Fruit fly (Drosophila melanogaster) whole organism, wandering third instar larva: ENCODE results near the gene Ir31a.

Source experiments
- CG32264 ChIP-seq: fragments of 200-800 bp; sonication (Bioruptor generic); optimal IDR thresholded peaks from 2 replicates; lab custom pipeline; 2016; ENCODE audit warnings: missing biosample characterization, missing genetic modification characterization
- Dif ChIP-seq: fragments of 200-275, 200-300 bp; sonication (Bioruptor generic); optimal IDR thresholded peaks from 2 replicates; lab custom pipeline; 2018; ENCODE audit warnings: missing biosample characterization, missing genetic modification characterization; ENCODE audit not compliant: partially characterized antibody
- GATAd ChIP-seq: sonication (Bioruptor generic); optimal IDR thresholded peaks from 2 replicates; lab custom pipeline; 2016; ENCODE audit warnings: missing biosample characterization, missing genetic modification characterization
- HLH106 ChIP-seq: fragments of 200-800 bp; optimal IDR thresholded peaks from 3 replicates; lab custom pipeline; 2019; ENCODE audit warnings: missing biosample characterization, mild to moderate bottlenecking, missing genetic modification characterization, moderate library complexity
- Hnf4 ChIP-seq: fragments of 200-800 bp; sonication (Bioruptor generic); optimal IDR thresholded peaks from 2 replicates; lab custom pipeline; 2016; ENCODE audit warnings: missing biosample characterization, mild to moderate bottlenecking, missing genetic modification characterization
- Jra ChIP-seq: sonication (Bioruptor generic); optimal IDR thresholded peaks from 2 replicates; lab custom pipeline; 2016; ENCODE audit warnings: missing biosample characterization, missing genetic modification characterization
- Myc ChIP-seq: fragments of >200 bp; optimal IDR thresholded peaks from 2 replicates; lab custom pipeline; 2017
- N ChIP-seq: fragments of >200 bp; optimal IDR thresholded peaks from 2 replicates; lab custom pipeline; 2018; ENCODE audit warnings: missing biosample characterization, missing external identifiers, missing genetic modification characterization
- OdsH ChIP-seq: fragments of 200-800 bp; sonication (Bioruptor generic); optimal IDR thresholded peaks from 2 replicates; lab custom pipeline; 2016; ENCODE audit warnings: missing biosample characterization, mild to moderate bottlenecking, missing genetic modification characterization
- Sp1 ChIP-seq: fragments of 200-800 bp; sonication (Bioruptor generic); optimal IDR thresholded peaks from 3 replicates; lab custom pipeline; 2019; ENCODE audit warnings: missing biosample characterization, mild to moderate bottlenecking, missing genetic modification characterization, moderate library complexity
- Vsx2 ChIP-seq: fragments of 200-300, 225-300 bp; sonication (Bioruptor generic); optimal IDR thresholded peaks from 2 replicates; lab custom pipeline; 2018; ENCODE audit warnings: missing biosample characterization, missing genetic modification characterization; ENCODE audit not compliant: partially characterized antibody
- brk ChIP-seq: fragments of 200-800 bp; sonication (Bioruptor generic); optimal IDR thresholded peaks from 2 replicates; lab custom pipeline; 2016; ENCODE audit warnings: missing biosample characterization, mild to moderate bottlenecking, missing genetic modification characterization
- dl ChIP-seq, 2 experiments: fragments of 175-275, 200-275 bp in 1 of 2; fragments of 200-275 bp in 1 of 2; sonication (Bioruptor generic); optimal IDR thresholded peaks; lab custom pipeline; 2018; ENCODE audit warnings: mild to moderate bottlenecking in 2 of 2, missing biosample characterization in 2 of 2, missing genetic modification characterization in 2 of 2, moderate library complexity in 2 of 2; ENCODE audit not compliant: partially characterized antibody in 2 of 2, insufficient read depth in 1 of 2
- dmrt93B ChIP-seq: fragments of 200-800 bp; sonication (Bioruptor generic); optimal IDR thresholded peaks from 2 replicates; lab custom pipeline; 2018; ENCODE audit warnings: missing biosample characterization, mild to moderate bottlenecking, missing genetic modification characterization
- dsf ChIP-seq: sonication (Bioruptor generic); optimal IDR thresholded peaks from 2 replicates; lab custom pipeline; 2016; ENCODE audit warnings: missing biosample characterization, missing genetic modification characterization, borderline replicate concordance
- fru ChIP-seq: fragments of 200-800 bp; sonication (Bioruptor generic); optimal IDR thresholded peaks from 3 replicates; lab custom pipeline; 2016; ENCODE audit warnings: missing biosample characterization, mild to moderate bottlenecking, missing genetic modification characterization
- h ChIP-seq: fragments of 200-800 bp; sonication (Bioruptor generic); optimal IDR thresholded peaks from 3 replicates; lab custom pipeline; 2016; ENCODE audit warnings: missing biosample characterization, mild to moderate bottlenecking, missing genetic modification characterization
- jim ChIP-seq: fragments of 175-275, 200-325 bp; sonication (Bioruptor generic); optimal IDR thresholded peaks from 2 replicates; lab custom pipeline; 2016; ENCODE audit warnings: missing biosample characterization, mild to moderate bottlenecking, missing genetic modification characterization
- lola ChIP-seq: fragments of >200 bp; optimal IDR thresholded peaks from 2 replicates; lab custom pipeline; 2017; ENCODE audit warnings: missing biosample characterization, missing genetic modification characterization
- rgr ChIP-seq: fragments of 200-800 bp; sonication (Bioruptor generic); optimal IDR thresholded peaks from 3 replicates; lab custom pipeline; 2016; ENCODE audit warnings: missing biosample characterization, mild to moderate bottlenecking, missing genetic modification characterization
- sage ChIP-seq: fragments of 200-800 bp; sonication (Bioruptor generic); optimal IDR thresholded peaks from 2 replicates; lab custom pipeline; 2016; ENCODE audit warnings: missing biosample characterization, mild to moderate bottlenecking, missing genetic modification characterization
- sv ChIP-seq: fragments of 200-800 bp; sonication (Bioruptor generic); optimal IDR thresholded peaks from 3 replicates; lab custom pipeline; 2016; ENCODE audit warnings: missing biosample characterization, missing genetic modification characterization
- tai ChIP-seq: sonication (Bioruptor generic); optimal IDR thresholded peaks from 2 replicates; lab custom pipeline; 2016; ENCODE audit warnings: missing biosample characterization, missing genetic modification characterization
- woc ChIP-seq: sonication (Bioruptor generic); optimal IDR thresholded peaks from 2 replicates; lab custom pipeline; 2016; ENCODE audit warnings: missing biosample characterization, mild to moderate bottlenecking, missing genetic modification characterization

Gene Ir31a

dm6 chr2L:10393467-10393866 is 11.9 kb upstream of the Ir31a start:
- TF ChIP-seq GATAd (GFP tag; lab: Kevin White, UChicago), result no peak
- no peak for TF ChIP-seq CG32264 (GFP tag; lab: Kevin White, UChicago)
- TF ChIP-seq sv (GFP tag; lab: Kevin White, UChicago), result no peak
- TF ChIP-seq dl (GFP tag; optimal IDR thresholded peaks at IDR 0.05; lab: Kevin White, UChicago; ENCODE audit: insufficient read depth in 1 of 2, partially characterized antibody in 2 of 2), result no peak

- TF ChIP-seq tai (GFP tag; lab: Kevin White, UChicago) (peak; percentile 31), CG32264 (GFP tag; lab: Kevin White, UChicago) (no peak)
Observed at dm6 chr2L:10395035-10395434, 10.3 kb upstream of the Ir31a start.

- TF ChIP-seq Hnf4 (GFP tag; lab: Kevin White, UChicago) (peak; percentile 10), dsf (GFP tag; lab: Kevin White, UChicago) (no peak), brk (GFP tag; lab: Kevin White, UChicago) (peak; percentile 52), dl (GFP tag; optimal IDR thresholded peaks at IDR 0.05; lab: Kevin White, UChicago; ENCODE audit: insufficient read depth in 1 of 2, partially characterized antibody in 2 of 2) (peak in 1 of 2 experiments; percentile 11), fru (no peak), jim (GFP tag; lab: Kevin White, UChicago) (no peak), sage (GFP tag; lab: Kevin White, UChicago) (peak; percentile 37), OdsH (GFP tag; lab: Kevin White, UChicago) (peak; percentile 14), Myc (lab: Kevin White, UChicago) (no peak), Vsx2 (GFP tag; lab: Kevin White, UChicago) (no peak), woc (GFP tag; lab: Kevin White, UChicago) (peak; percentile 6), rgr (GFP tag; lab: Kevin White, UChicago) (peak; percentile 13)
Observed at dm6 chr2L:10395642-10396487, 9.5 kb upstream of the Ir31a start, which contains the start of gene Mdh1. Mdh1 (minus strand) TSS chr2L:10396332.

- TF ChIP-seq fru (no peak), Myc (lab: Kevin White, UChicago) (peak; percentile 53), N (GFP tag; lab: Kevin White, UChicago) (no peak), woc (GFP tag; lab: Kevin White, UChicago) (peak; percentile 13)
Observed at dm6 chr2L:10396488-10396824, 8.9 kb upstream of the Ir31a start, which contains the start of gene Cnot4. Cnot4 (plus strand) TSS chr2L:10396716.

dm6 chr2L:10396877-10397587 is 8.3 kb upstream of the Ir31a start:
- TF ChIP-seq tai (GFP tag; lab: Kevin White, UChicago), result peak; percentile 4
- no peak for TF ChIP-seq CG32264 (GFP tag; lab: Kevin White, UChicago)
- TF ChIP-seq Jra (GFP tag; lab: Kevin White, UChicago), result peak; percentile 36

- TF ChIP-seq h (GFP tag; lab: Kevin White, UChicago), result no peak
- no peak for TF ChIP-seq Jra (GFP tag; lab: Kevin White, UChicago)
- peak; percentile 40 for TF ChIP-seq woc (GFP tag; lab: Kevin White, UChicago)
- TF ChIP-seq HLH106 (tag; lab: Kevin White, UChicago), result no peak
- TF ChIP-seq dmrt93B (GFP tag; lab: Kevin White, UChicago), result no peak
- TF ChIP-seq lola, result no peak
- TF ChIP-seq Dif (GFP tag; lab: Kevin White, UChicago), result no peak
- TF ChIP-seq tai (GFP tag; lab: Kevin White, UChicago), result no peak
- TF ChIP-seq CG32264 (GFP tag; lab: Kevin White, UChicago), result no peak
- peak; percentile 7 for TF ChIP-seq Myc (lab: Kevin White, UChicago)
- TF ChIP-seq Sp1 (GFP tag; lab: Kevin White, UChicago), result no peak
- no peak for TF ChIP-seq dl (GFP tag; optimal IDR thresholded peaks at IDR 0.05; lab: Kevin White, UChicago; ENCODE audit: insufficient read depth in 1 of 2, partially characterized antibody in 2 of 2)
Observed at dm6 chr2L:10403803-10404315, 1.5 kb upstream of the Ir31a start.
